Fruit fly (Drosophila melanogaster): ENCODE results near the gene CG43145.

CG43145 gene

dm6 chr2L:3748691-3749090 is 47.1 kb downstream of the CG43145 start (continued):
- TF ChIP-seq OdsH (GFP tag; optimal IDR thresholded peaks at IDR 0.05): peak; percentile 5
